Fruit fly (Drosophila melanogaster) whole organism, prepupa: ENCODE data around the gene CG11899.

ENCODE experiments used
- Blimp-1 ChIP-seq: fragments of 200-800 bp; sonication (Bioruptor generic); optimal IDR thresholded peaks from 3 replicates; lab custom pipeline; 2017; ENCODE audit warnings: missing biosample characterization, missing genetic modification characterization, mild to moderate bottlenecking, moderate library complexity, missing genetic modification reagents
- CG16779 ChIP-seq: fragments of 200-800 bp; sonication (Bioruptor generic); optimal IDR thresholded peaks from 3 replicates; lab custom pipeline; 2017; ENCODE audit warnings: missing biosample characterization, mild to moderate bottlenecking, missing genetic modification characterization
- CG32006 ChIP-seq: fragments of 200-800 bp; sonication (Bioruptor generic); optimal IDR thresholded peaks from 3 replicates; lab custom pipeline; 2017; ENCODE audit warnings: missing biosample characterization, mild to moderate bottlenecking, missing genetic modification characterization
- CG6854 ChIP-seq: fragments of 200-800 bp; sonication (Bioruptor generic); optimal IDR thresholded peaks from 2 replicates; lab custom pipeline; 2017; ENCODE audit warnings: missing biosample characterization, mild to moderate bottlenecking, missing genetic modification characterization
- Ets96B ChIP-seq: fragments of 200-800 bp; optimal IDR thresholded peaks from 2 replicates; lab custom pipeline; 2019; ENCODE audit warnings: missing biosample characterization, mild to moderate bottlenecking, missing genetic modification characterization, moderate library complexity
- OdsH ChIP-seq: fragments of 200-800 bp; sonication (Bioruptor generic); optimal IDR thresholded peaks from 3 replicates; lab custom pipeline; 2016; ENCODE audit warnings: missing biosample characterization, missing genetic modification characterization
- fd59A ChIP-seq: fragments of 200-800 bp; sonication (Bioruptor generic); optimal IDR thresholded peaks from 2 replicates; lab custom pipeline; 2017; ENCODE audit warnings: missing biosample characterization, mild to moderate bottlenecking, missing genetic modification characterization, missing genetic modification reagents
- net ChIP-seq: fragments of 200-800 bp; sonication (Bioruptor generic); optimal IDR thresholded peaks from 3 replicates; lab custom pipeline; 2016; ENCODE audit warnings: missing biosample characterization, missing genetic modification characterization

dm6 chr3R:29204612-29205480, 4.6 kb downstream of the CG11899 start:
- TF ChIP-seq CG16779 (tag; lab: Kevin White, UChicago), result peak; percentile 3
- peak; percentile 86 for TF ChIP-seq CG32006
- TF ChIP-seq CG6854 (GFP tag; lab: Kevin White, UChicago), result no peak
- peak; percentile 63 for TF ChIP-seq OdsH (GFP tag; lab: Kevin White, UChicago)
- TF ChIP-seq Ets96B (tag; lab: Kevin White, UChicago), result peak; percentile 47
- TF ChIP-seq net (GFP tag; lab: Kevin White, UChicago), result peak; percentile 71
- peak; percentile 41 for TF ChIP-seq fd59A (GFP tag; lab: Kevin White, UChicago)
- no peak for TF ChIP-seq Blimp-1 (GFP tag; lab: Kevin White, UChicago)
